Worm (Caenorhabditis elegans): ENCODE results near the gene sorb-1.

DNA sequence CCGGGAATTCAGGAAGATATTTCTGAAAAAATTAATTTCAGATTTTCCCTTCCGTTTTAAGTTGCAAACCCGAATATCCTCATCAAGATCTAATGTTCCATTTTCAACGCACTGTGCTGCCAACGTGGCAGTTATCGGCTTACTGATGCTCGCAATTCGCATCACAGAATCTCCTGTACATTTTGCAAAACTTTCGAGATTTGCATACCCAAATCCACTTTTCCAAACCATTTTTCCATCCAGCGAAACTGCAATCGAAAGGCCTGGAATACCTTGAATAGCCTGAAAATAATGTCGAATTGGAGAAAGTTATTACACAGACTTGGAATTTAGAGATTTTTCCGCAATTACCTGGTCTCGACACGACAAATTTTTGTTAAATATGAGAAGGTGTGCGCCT is 34.6 kb downstream of the sorb-1 start:
- no peak for TF ChIP-seq ztf-11 (tag; optimal IDR thresholded peaks at IDR 0.05)
- TF ChIP-seq aly-2 (tag; optimal IDR thresholded peaks at IDR 0.05): no peak
- no peak for TF ChIP-seq lin-11 (tag; optimal IDR thresholded peaks at IDR 0.05)
- no peak for TF ChIP-seq zag-1 (tag; optimal IDR thresholded peaks at IDR 0.05)
- no peak for TF ChIP-seq lsy-2 (tag; optimal IDR thresholded peaks at IDR 0.05)
- TF ChIP-seq snpc-4 (tag; optimal IDR thresholded peaks at IDR 0.05): no peak

Measured in whole organism, L2 larva.